Fruit fly (Drosophila melanogaster) whole organism, embryonic: ENCODE measurements around the gene CG43630.

ENCODE experiments used
- CG10147 ChIP-seq: fragments of 200-800 bp; sonication (Bioruptor generic); optimal IDR thresholded peaks from 2 replicates; lab custom pipeline; 2019; ENCODE audit warnings: missing biosample characterization, mild to moderate bottlenecking, missing genetic modification characterization, moderate library complexity
- CG10462 ChIP-seq: fragments of 200-800 bp; sonication (Bioruptor generic); optimal IDR thresholded peaks from 2 replicates; lab custom pipeline; 2016; ENCODE audit warnings: missing biosample characterization, missing genetic modification characterization
- CG12104 ChIP-seq: fragments of 200-800 bp; sonication (Bioruptor generic); optimal IDR thresholded peaks from 3 replicates; lab custom pipeline; 2016; ENCODE audit warnings: missing biosample characterization, missing genetic modification characterization
- CG12659 ChIP-seq: fragments of 200-800 bp; sonication (Bioruptor generic); optimal IDR thresholded peaks from 3 replicates; lab custom pipeline; 2017; ENCODE audit warnings: mild to moderate bottlenecking, missing biosample characterization, missing genetic modification reagents, missing genetic modification characterization
- CG14667 ChIP-seq: fragments of 200-800 bp; sonication (Bioruptor generic); IDR thresholded peaks from 2 replicates; pipeline ENCODE4 v1.3.6; 2022; ENCODE audit warnings: missing biosample characterization, missing genetic modification characterization
- CG15514 ChIP-seq: fragments of 200-800 bp; sonication (Bioruptor generic); optimal IDR thresholded peaks from 3 replicates; lab custom pipeline; 2017; ENCODE audit warnings: missing biosample characterization, missing genetic modification characterization, mild to moderate bottlenecking, moderate library complexity, missing genetic modification reagents
- CG15696 ChIP-seq: fragments of 200-800 bp; sonication (Bioruptor generic); optimal IDR thresholded peaks from 2 replicates; lab custom pipeline; 2019; ENCODE audit warnings: missing biosample characterization, mild to moderate bottlenecking, missing genetic modification characterization, moderate library complexity
- CG1603 ChIP-seq: fragments of 200-800 bp; sonication (Bioruptor generic); optimal IDR thresholded peaks from 2 replicates; lab custom pipeline; 2019; ENCODE audit warnings: missing biosample characterization, mild to moderate bottlenecking, missing genetic modification characterization, moderate library complexity
- CG17359 ChIP-seq: fragments of 200-800 bp; sonication (Bioruptor generic); optimal IDR thresholded peaks from 3 replicates; lab custom pipeline; 2018; ENCODE audit warnings: missing biosample characterization, mild to moderate bottlenecking, missing genetic modification characterization, moderate library complexity
- CG30431 ChIP-seq: fragments of 200-800 bp; sonication (Bioruptor generic); optimal IDR thresholded peaks from 2 replicates; lab custom pipeline; 2017; ENCODE audit warnings: missing biosample characterization, missing genetic modification characterization
- CG31224 ChIP-seq: fragments of 200-800 bp; sonication (Bioruptor generic); IDR thresholded peaks from 2 replicates; pipeline ENCODE4 v1.3.6; 2022; ENCODE audit warnings: missing biosample characterization, missing genetic modification characterization
- CG31365 ChIP-seq: fragments of 200-800 bp; sonication (Bioruptor generic); optimal IDR thresholded peaks from 2 replicates; lab custom pipeline; 2018; ENCODE audit warnings: missing biosample characterization, mild to moderate bottlenecking, missing genetic modification characterization
- CG3281 ChIP-seq: fragments of 200-800 bp; sonication (Bioruptor generic); optimal IDR thresholded peaks from 3 replicates; lab custom pipeline; 2017; ENCODE audit warnings: missing biosample characterization, mild to moderate bottlenecking, missing genetic modification characterization
- CG3407 ChIP-seq: fragments of 200-800 bp; sonication (Bioruptor generic); optimal IDR thresholded peaks from 2 replicates; lab custom pipeline; 2018; ENCODE audit warnings: missing biosample characterization, mild to moderate bottlenecking, missing genetic modification characterization
- CG3838 ChIP-seq: fragments of 200-800 bp; sonication (Bioruptor generic); optimal IDR thresholded peaks from 3 replicates; lab custom pipeline; 2016; ENCODE audit warnings: missing biosample characterization, missing genetic modification characterization
- CG3847 ChIP-seq: fragments of 200-800 bp; sonication (Bioruptor generic); IDR thresholded peaks from 2 replicates; pipeline ENCODE4 v1.3.6; 2022; ENCODE audit warnings: missing biosample characterization, missing genetic modification characterization
- CG4617 ChIP-seq: fragments of 200-800 bp; sonication (Bioruptor generic); optimal IDR thresholded peaks from 3 replicates; lab custom pipeline; 2016; ENCODE audit warnings: missing biosample characterization, missing genetic modification characterization, borderline replicate concordance
- CG4820 ChIP-seq: fragments of 200-800 bp; sonication (Bioruptor generic); optimal IDR thresholded peaks from 3 replicates; lab custom pipeline; 2016; ENCODE audit warnings: missing biosample characterization, missing genetic modification characterization
- CG7963 ChIP-seq: fragments of 200-800 bp; sonication (Bioruptor generic); IDR thresholded peaks from 3 replicates; pipeline ENCODE4 v1.3.6; 2022; ENCODE audit warnings: missing biosample characterization, missing genetic modification characterization; ENCODE audit not compliant: partially characterized antibody
- CG7987 ChIP-seq: fragments of 200-800 bp; sonication (Bioruptor generic); optimal IDR thresholded peaks from 2 replicates; lab custom pipeline; 2018; ENCODE audit warnings: missing biosample characterization, mild to moderate bottlenecking, missing genetic modification characterization, moderate library complexity
- CG8388 ChIP-seq: fragments of 200-800 bp; sonication (Bioruptor generic); optimal IDR thresholded peaks from 2 replicates; lab custom pipeline; 2019; ENCODE audit warnings: missing biosample characterization, mild to moderate bottlenecking, missing genetic modification characterization, moderate library complexity
- CHES-1-like ChIP-seq: fragments of 200-800 bp; sonication (Bioruptor generic); optimal IDR thresholded peaks from 2 replicates; lab custom pipeline; 2016; ENCODE audit warnings: missing biosample characterization, missing genetic modification characterization
- CkIIα-i1 ChIP-seq: fragments of 200-800 bp; sonication (Bioruptor generic); IDR thresholded peaks from 2 replicates; pipeline ENCODE4 v1.3.6; 2022; ENCODE audit warnings: missing biosample characterization, missing genetic modification characterization
- Doc2 ChIP-seq: fragments of 200-800 bp; sonication (Bioruptor generic); IDR thresholded peaks from 2 replicates; pipeline ENCODE4 v1.3.6; 2022; ENCODE audit warnings: missing biosample characterization, missing genetic modification characterization
- Dref ChIP-seq: fragments of 200-800 bp; sonication (Bioruptor generic); IDR thresholded peaks from 2 replicates; pipeline ENCODE4 v1.3.6; 2022; ENCODE audit warnings: missing biosample characterization, missing genetic modification characterization
- Fer2 ChIP-seq: fragments of 200-800 bp; sonication (Bioruptor generic); optimal IDR thresholded peaks from 2 replicates; lab custom pipeline; 2018; ENCODE audit warnings: missing biosample characterization, mild to moderate bottlenecking, missing genetic modification characterization, moderate library complexity
- GATAe ChIP-seq: fragments of 200-800 bp; sonication (Bioruptor generic); conservative IDR thresholded peaks from 2 replicates; pipeline ENCODE4 v1.3.6; 2022; ENCODE audit warnings: missing biosample characterization, missing genetic modification characterization
- NC2α ChIP-seq: fragments of 200-800 bp; sonication (Bioruptor generic); optimal IDR thresholded peaks from 2 replicates; lab custom pipeline; 2016; ENCODE audit warnings: missing biosample characterization, missing genetic modification characterization
- NfI ChIP-seq: fragments of 200-800 bp; sonication (Bioruptor generic); optimal IDR thresholded peaks from 3 replicates; lab custom pipeline; 2018; ENCODE audit warnings: missing biosample characterization, mild to moderate bottlenecking, missing genetic modification characterization, moderate library complexity
- Opbp ChIP-seq: fragments of 200-800 bp; sonication (Bioruptor generic); IDR thresholded peaks from 3 replicates; pipeline ENCODE4 v1.3.6; 2022; ENCODE audit warnings: missing biosample characterization, missing genetic modification characterization; ENCODE audit not compliant: partially characterized antibody
- Ptx1 ChIP-seq: fragments of 200-800 bp; sonication (Bioruptor generic); IDR thresholded peaks from 2 replicates; pipeline ENCODE4 v1.3.6; 2022; ENCODE audit warnings: missing biosample characterization, missing genetic modification characterization
- Sox100B ChIP-seq: fragments of 200-800 bp; sonication (Bioruptor generic); optimal IDR thresholded peaks from 3 replicates; lab custom pipeline; 2018; ENCODE audit warnings: missing biosample characterization, mild to moderate bottlenecking, missing genetic modification characterization
- Ssrp ChIP-seq: fragments of 200-800 bp; sonication (Bioruptor generic); optimal IDR thresholded peaks from 2 replicates; lab custom pipeline; 2018; ENCODE audit warnings: missing biosample characterization, mild to moderate bottlenecking, missing genetic modification characterization, moderate library complexity
- bcd ChIP-seq: fragments of 200-800 bp; sonication (Bioruptor generic); optimal IDR thresholded peaks from 2 replicates; lab custom pipeline; 2017; ENCODE audit warnings: missing biosample characterization, mild to moderate bottlenecking, missing genetic modification characterization
- bsh ChIP-seq, 2 experiments: fragments of 200-800 bp; sonication (Bioruptor generic); optimal IDR thresholded peaks; 2 replicates each; lab custom pipeline; 2017 to 2018; ENCODE audit warnings: mild to moderate bottlenecking in 2 of 2, missing biosample characterization in 2 of 2, missing genetic modification characterization in 2 of 2, moderate library complexity in 1 of 2
- dpn ChIP-seq, 2 experiments: fragments of 200-800 bp; sonication (Bioruptor generic); optimal IDR thresholded peaks; 3 replicates each; lab custom pipeline; 2016; ENCODE audit warnings: missing biosample characterization in 2 of 2, missing genetic modification characterization in 2 of 2
- fd102C ChIP-seq: fragments of 200-800 bp; sonication (Bioruptor generic); optimal IDR thresholded peaks from 2 replicates; lab custom pipeline; 2018; ENCODE audit warnings: missing biosample characterization, mild to moderate bottlenecking, missing genetic modification characterization, moderate library complexity
- fd3F ChIP-seq: fragments of 200-800 bp; sonication (Bioruptor generic); optimal IDR thresholded peaks from 2 replicates; lab custom pipeline; 2018; ENCODE audit warnings: missing biosample characterization, mild to moderate bottlenecking, missing genetic modification characterization, moderate library complexity
- fru ChIP-seq: fragments of >200 bp; optimal IDR thresholded peaks from 2 replicates; lab custom pipeline; 2017
- gsb-n ChIP-seq: fragments of 200-800 bp; sonication (Bioruptor generic); optimal IDR thresholded peaks from 3 replicates; lab custom pipeline; 2018; ENCODE audit warnings: missing biosample characterization, mild to moderate bottlenecking, missing genetic modification characterization
- jing ChIP-seq: fragments of 200-800 bp; sonication (Bioruptor generic); optimal IDR thresholded peaks from 2 replicates; lab custom pipeline; 2018; ENCODE audit warnings: missing biosample characterization, mild to moderate bottlenecking, missing genetic modification characterization
- ken ChIP-seq: fragments of 200-800 bp; sonication (Bioruptor generic); IDR thresholded peaks from 3 replicates; pipeline ENCODE4 v1.3.6; 2022; ENCODE audit warnings: missing biosample characterization, missing genetic modification characterization
- knrl ChIP-seq: fragments of 200-800 bp; sonication (Bioruptor generic); IDR thresholded peaks from 3 replicates; pipeline ENCODE4 v1.3.6; 2022; ENCODE audit warnings: missing biosample characterization, missing genetic modification characterization; ENCODE audit not compliant: partially characterized antibody
- pho ChIP-seq: fragments of 200-800 bp; sonication (Bioruptor generic); optimal IDR thresholded peaks from 2 replicates; lab custom pipeline; 2016; ENCODE audit warnings: missing biosample characterization, missing genetic modification characterization
- psq ChIP-seq: fragments of 200-800 bp; sonication (Bioruptor generic); optimal IDR thresholded peaks from 2 replicates; lab custom pipeline; 2017; ENCODE audit warnings: missing biosample characterization, missing genetic modification characterization
- ro ChIP-seq: fragments of 200-800 bp; sonication (Bioruptor generic); IDR thresholded peaks from 2 replicates; pipeline ENCODE4 v1.3.6; 2022; ENCODE audit warnings: missing biosample characterization, missing genetic modification characterization
- row ChIP-seq: fragments of 200-800 bp; sonication (Bioruptor generic); IDR thresholded peaks from 3 replicates; pipeline ENCODE4 v1.3.6; 2022; ENCODE audit warnings: missing biosample characterization, missing genetic modification characterization
- scrt ChIP-seq: fragments of 200-800 bp; sonication (Bioruptor generic); optimal IDR thresholded peaks from 2 replicates; lab custom pipeline; 2018; ENCODE audit warnings: missing biosample characterization, mild to moderate bottlenecking, missing genetic modification characterization, moderate library complexity
- trem ChIP-seq: fragments of 200-800 bp; optimal IDR thresholded peaks from 3 replicates; lab custom pipeline; 2019; ENCODE audit warnings: missing biosample characterization, mild to moderate bottlenecking, missing genetic modification characterization, moderate library complexity
- tup ChIP-seq: fragments of 200-800 bp; sonication (Bioruptor generic); optimal IDR thresholded peaks from 2 replicates; lab custom pipeline; 2016; ENCODE audit warnings: missing biosample characterization, mild to moderate bottlenecking, missing genetic modification characterization, moderate library complexity
- z ChIP-seq: fragments of 200-800 bp; sonication (Bioruptor generic); IDR thresholded peaks from 3 replicates; pipeline ENCODE4 v1.3.6; 2022; ENCODE audit warnings: missing biosample characterization, missing genetic modification characterization

Gene CG43630

dm6 chr3R:12630369-12630768, 45.7 kb downstream of the CG43630 start, which contains the start of gene Not10 (continued):
- TF ChIP-seq CG10462 (no peak), CG7987 (GFP tag; lab: Kevin White, UChicago) (no peak), Ptx1 (GFP tag; lab: Robert Waterston, UW) (peak; percentile 60), Dref (0 out of 2 replicates have a peak, but pooled peaks have one; percentile 31), CG17359 (peak; percentile 23), z (GFP tag; lab: Robert Waterston, UW) (no peak), Sox100B (GFP tag; lab: Kevin White, UChicago) (no peak), Opbp (GFP tag; lab: Robert Waterston, UW) (no peak; the same call in 2 of the 3 replicates), bsh (GFP tag; optimal IDR thresholded peaks at IDR 0.05; lab: Kevin White, UChicago) (peak in 1 of 2 experiments; percentile 29), CkIIα-i1 (no peak), CG8388 (GFP tag; lab: Kevin White, UChicago) (peak; percentile 5), Ssrp (tag; lab: Kevin White, UChicago) (peak; percentile 34), scrt (GFP tag; lab: Kevin White, UChicago) (no peak), gsb-n (peak; percentile 96), CG15514 (GFP tag; lab: Kevin White, UChicago) (peak; percentile 73), CG7963 (GFP tag; lab: Robert Waterston, UW) (no peak), CG31365 (tag; lab: Kevin White, UChicago) (no peak), ro (GFP tag; lab: Robert Waterston, UW) (no peak), psq (GFP tag; lab: Kevin White, UChicago) (no peak), CG10147 (GFP tag; lab: Kevin White, UChicago) (no peak), bcd (GFP tag; lab: Kevin White, UChicago) (peak; percentile 23), CG3281 (no peak), fru (lab: Kevin White, UChicago) (no peak), pho (no peak), CG3407 (GFP tag; lab: Kevin White, UChicago) (no peak), CG15696 (tag; lab: Kevin White, UChicago) (peak; percentile 60), fd3F (peak; percentile 32), Fer2 (tag; lab: Kevin White, UChicago) (peak; percentile 54), row (peak; percentile 79), Doc2 (GFP tag; lab: Robert Waterston, UW) (no peak), fd102C (GFP tag; lab: Kevin White, UChicago) (no peak), dpn (GFP tag; optimal IDR thresholded peaks at IDR 0.05; lab: Kevin White, UChicago) (peak in 1 of 2 experiments; percentile 45), CG3847 (GFP tag; lab: Robert Waterston, UW) (peak; percentile 64), GATAe (no peak), CG31224 (GFP tag; lab: Robert Waterston, UW) (no peak), CG1603 (tag; lab: Kevin White, UChicago) (no peak), CG4617 (GFP tag; lab: Kevin White, UChicago) (peak; percentile 77), NfI (GFP tag; lab: Kevin White, UChicago) (peak; percentile 48), jing (GFP tag; lab: Kevin White, UChicago) (no peak), CG12104 (GFP tag; lab: Kevin White, UChicago) (peak; percentile 5), NC2α (no peak), CG30431 (GFP tag; lab: Kevin White, UChicago) (no peak), tup (GFP tag; lab: Kevin White, UChicago) (no peak), ken (no peak), trem (tag; lab: Kevin White, UChicago) (peak; percentile 73), knrl (peak; percentile 75), CG4820 (peak; percentile 2), CHES-1-like (GFP tag; lab: Kevin White, UChicago) (no peak), CG12659 (GFP tag; lab: Kevin White, UChicago) (peak; percentile 76), CG3838 (GFP tag; lab: Kevin White, UChicago) (no peak), CG14667 (GFP tag; lab: Robert Waterston, UW) (no peak)
